Fruit fly (Drosophila melanogaster): ENCODE measurements around the gene t.
A peak's percentile ranks its signal among the peaks of the same experiment; 100 is the strongest.

t gene

DNA sequence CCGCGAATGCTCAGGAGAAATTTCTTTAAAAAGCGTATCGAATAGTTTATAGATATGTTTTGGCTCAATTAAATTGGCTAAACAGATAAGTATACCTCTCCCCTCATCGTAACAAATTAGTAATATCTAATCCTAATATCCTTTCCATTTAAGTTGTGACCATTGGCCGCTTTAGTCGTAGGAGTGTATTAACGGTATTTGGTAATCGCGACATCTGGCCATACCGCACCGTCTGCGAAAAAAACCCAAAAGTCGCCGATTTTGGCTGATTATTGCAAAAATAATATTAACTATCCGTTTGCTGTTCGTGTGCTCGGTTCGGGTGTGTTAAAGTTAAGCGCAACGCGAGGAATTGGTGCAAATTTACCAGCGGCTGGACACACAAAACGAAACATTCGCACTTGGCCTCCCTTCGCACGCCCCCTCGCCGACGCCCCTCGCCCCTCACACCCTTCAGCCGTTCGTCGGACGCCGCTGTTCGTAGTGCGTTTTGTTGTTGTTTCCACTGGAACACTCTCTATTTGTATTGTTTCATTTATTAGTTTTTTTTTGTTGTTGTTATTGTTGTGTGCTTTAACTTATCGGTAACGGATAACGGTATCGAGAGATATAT is 24.2 kb upstream of the t start, which contains the start of the genes amx and Dsor1 (continued):
- TF ChIP-seq phol (tag; optimal IDR thresholded peaks at IDR 0.05) = peak; percentile 32
- TF ChIP-seq ap (GFP tag; IDR thresholded peaks at IDR 0.05) = no peak
- TF ChIP-seq crol (GFP tag; IDR thresholded peaks at IDR 0.05) = peak; percentile 99
- TF ChIP-seq ac (GFP tag; optimal IDR thresholded peaks at IDR 0.05) = no peak
- no peak for TF ChIP-seq ttk (GFP tag; IDR thresholded peaks at IDR 0.05)
- TF ChIP-seq Camta (GFP tag; optimal IDR thresholded peaks at IDR 0.05) = no peak
- no peak for TF ChIP-seq emc (GFP tag; optimal IDR thresholded peaks at IDR 0.05)
- TF ChIP-seq D (optimal IDR thresholded peaks at IDR 0.05) = no peak
- no peak for TF ChIP-seq D (GFP tag; optimal IDR thresholded peaks at IDR 0.05)
- no peak for TF ChIP-seq pho (GFP tag; optimal IDR thresholded peaks at IDR 0.05)
- TF ChIP-seq chn (GFP tag; optimal IDR thresholded peaks at IDR 0.05) = no peak
- TF ChIP-seq rib (GFP tag; IDR thresholded peaks at IDR 0.05) = 0 out of 2 replicates have a peak, but pooled peaks have one; percentile 41
- 0 out of 3 replicates have a peak, but pooled peaks have one; percentile 30 for TF ChIP-seq Aef1 (GFP tag; IDR thresholded peaks at IDR 0.05)
- TF ChIP-seq CG4404 (GFP tag; IDR thresholded peaks at IDR 0.05) = no peak
- peak; percentile 12 for TF ChIP-seq CG10267 (tag; optimal IDR thresholded peaks at IDR 0.05)
- peak; percentile 87 for TF ChIP-seq gfzf (GFP tag; optimal IDR thresholded peaks at IDR 0.05)
- no peak for TF ChIP-seq trh (GFP tag; optimal IDR thresholded peaks at IDR 0.05)
- TF ChIP-seq CG1024 (GFP tag; IDR thresholded peaks at IDR 0.05) = no peak
- peak; percentile 72 for TF ChIP-seq sens (GFP tag)
- no peak for TF ChIP-seq CG3726 (GFP tag; IDR thresholded peaks at IDR 0.05)
- no peak for TF ChIP-seq CG9932 (GFP tag; IDR thresholded peaks at IDR 0.05)
- peak; percentile 53 for TF ChIP-seq CG1603 (tag; optimal IDR thresholded peaks at IDR 0.05)
- TF ChIP-seq CG17186 (GFP tag; optimal IDR thresholded peaks at IDR 0.05) = no peak
- no peak for TF ChIP-seq pb (GFP tag; optimal IDR thresholded peaks at IDR 0.05)
- peak; percentile 39 for TF ChIP-seq BEAF-32 (GFP tag; optimal IDR thresholded peaks at IDR 0.05)
- no peak for TF ChIP-seq nerfin-2 (GFP tag; IDR thresholded peaks at IDR 0.05; ENCODE audit: partially characterized antibody)
- TF ChIP-seq CG4424 (GFP tag; optimal IDR thresholded peaks at IDR 0.05) = no peak
- no peak for TF ChIP-seq CG31388 (GFP tag; optimal IDR thresholded peaks at IDR 0.05)
- TF ChIP-seq CG4617 (GFP tag; optimal IDR thresholded peaks at IDR 0.05; ENCODE audit: borderline replicate concordance) = peak; percentile 62
- peak; percentile 33; the same call in 1 of the 2 replicates for TF ChIP-seq Scr (GFP tag; IDR thresholded peaks at IDR 0.05; ENCODE audit: partially characterized antibody)
- TF ChIP-seq stwl (tag; optimal IDR thresholded peaks at IDR 0.05) = peak; percentile 18
- TF ChIP-seq sd (tag; optimal IDR thresholded peaks at IDR 0.05) = peak; percentile 21
- no peak for TF ChIP-seq Ada2b (GFP tag; IDR thresholded peaks at IDR 0.05)
- no peak for TF ChIP-seq CG6272 (GFP tag; IDR thresholded peaks at IDR 0.05)
- no peak for TF ChIP-seq Sox102F (GFP tag; optimal IDR thresholded peaks at IDR 0.05)
- TF ChIP-seq CG18764 (GFP tag; optimal IDR thresholded peaks at IDR 0.05) = no peak
- TF ChIP-seq Kr (GFP tag; optimal IDR thresholded peaks at IDR 0.05) = no peak
- no peak for TF ChIP-seq jing (GFP tag; optimal IDR thresholded peaks at IDR 0.05)
- 0 out of 3 replicates have a peak, but pooled peaks have one; percentile 10 for TF ChIP-seq knrl (GFP tag; IDR thresholded peaks at IDR 0.05; ENCODE audit: partially characterized antibody)
- TF ChIP-seq org-1 (GFP tag; optimal IDR thresholded peaks at IDR 0.05) = no peak
- TF ChIP-seq CG30431 (GFP tag; optimal IDR thresholded peaks at IDR 0.05) = no peak
- no peak for TF ChIP-seq Eip74EF (GFP tag; optimal IDR thresholded peaks at IDR 0.05)
- TF ChIP-seq CG3995 (GFP tag; optimal IDR thresholded peaks at IDR 0.05) = peak; percentile 37
- TF ChIP-seq chif (GFP tag; optimal IDR thresholded peaks at IDR 0.05) = no peak
- peak; percentile 71; the same call in 2 of the 3 replicates for TF ChIP-seq CG34422 (GFP tag; IDR thresholded peaks at IDR 0.05)
- no peak for TF ChIP-seq CG32772 (GFP tag; IDR thresholded peaks at IDR 0.05)
- no peak for TF ChIP-seq Oli (tag; optimal IDR thresholded peaks at IDR 0.05)
- no peak for TF ChIP-seq CG18262 (tag; optimal IDR thresholded peaks at IDR 0.05)
- peak; percentile 20 for TF ChIP-seq nmo (GFP tag; optimal IDR thresholded peaks at IDR 0.05)
- peak; percentile 24; the same call in 1 of the 2 replicates for TF ChIP-seq E2f2 (GFP tag; IDR thresholded peaks at IDR 0.05)

All from whole organism, embryonic.